Worm (Caenorhabditis elegans) whole organism, L1 larva: Measurements from ENCODE around the gene F10E9.3.
A peak's percentile ranks its signal among the peaks of the same experiment; 100 is the strongest.

Source experiments
- C04F5.9 ChIP-seq: sonication (generic microtip); optimal IDR thresholded peaks from 2 replicates; lab custom pipeline; 2016; ENCODE audit warnings: missing genetic modification characterization, missing compliant biosample characterization
- F16B12.6 ChIP-seq: fragments of 150-350 bp; optimal IDR thresholded peaks from 2 replicates; lab custom pipeline; 2014; ENCODE audit warnings: missing biosample characterization, missing genetic modification characterization
- Y116A8C.19 ChIP-seq: sonication (generic microtip); optimal IDR thresholded peaks from 2 replicates; lab custom pipeline; 2016; ENCODE audit warnings: missing compliant biosample characterization, missing genetic modification characterization, borderline replicate concordance
- ama-1 ChIP-seq: fragments of 150-350 bp; optimal IDR thresholded peaks from 2 replicates; lab custom pipeline; 2014
- blmp-1 ChIP-seq: fragments of 150-350 bp; optimal IDR thresholded peaks from 2 replicates; lab custom pipeline; 2014; ENCODE audit warnings: missing biosample characterization, missing genetic modification characterization
- ceh-8 ChIP-seq: fragments of 200-800 bp; sonication (Bioruptor generic); optimal IDR thresholded peaks from 2 replicates; lab custom pipeline; 2018; ENCODE audit warnings: mild to moderate bottlenecking, missing genetic modification characterization, moderate library complexity, missing compliant biosample characterization
- ceh-82 ChIP-seq, 3 experiments: fragments of 150-350 bp in 1 of 3; sonication (generic microtip) in 2 of 3; optimal IDR thresholded peaks; 2 replicates each; lab custom pipeline; 2014 to 2017; ENCODE audit warnings: missing biosample characterization in 3 of 3, missing genetic modification characterization in 3 of 3
- ceh-88 ChIP-seq: fragments of 200-800 bp; sonication (Bioruptor generic); IDR thresholded peaks from 2 replicates; pipeline ENCODE4 v1.3.6; 2022; ENCODE audit warnings: missing genetic modification characterization, missing compliant biosample characterization
- ceh-90 ChIP-seq: sonication (generic microtip); optimal IDR thresholded peaks from 2 replicates; lab custom pipeline; 2016; ENCODE audit warnings: missing genetic modification characterization, missing compliant biosample characterization
- dpl-1 ChIP-seq, 3 experiments: fragments of 150-350 bp in 2 of 3; sonication (generic microtip) in 1 of 3; optimal IDR thresholded peaks; 2 replicates each; lab custom pipeline; 2014 to 2017; ENCODE audit warnings: missing biosample characterization in 3 of 3, missing genetic modification characterization in 3 of 3, missing genetic modification reagents in 3 of 3
- dsc-1 ChIP-seq: sonication (generic microtip); optimal IDR thresholded peaks from 2 replicates; lab custom pipeline; 2016; ENCODE audit warnings: mild to moderate bottlenecking, missing genetic modification characterization, missing compliant biosample characterization
- efl-1 ChIP-seq, 4 experiments: fragments of 150-350 bp; optimal IDR thresholded peaks in 3 of 4; peaks in 1 of 4; 1 replicate in 1 of 4; 2 replicates in 3 of 4; lab custom pipeline; 2014; ENCODE audit warnings: missing biosample characterization in 2 of 4, missing genetic modification characterization in 2 of 4, missing genetic modification reagents in 2 of 4
- egl-27 ChIP-seq, 2 experiments: fragments of 150-350 bp in 1 of 2; sonication (generic microtip); optimal IDR thresholded peaks; 3 replicates each; lab custom pipeline; 2017 to 2018; ENCODE audit warnings: missing biosample characterization in 2 of 2, missing genetic modification characterization in 2 of 2, missing genetic modification reagents in 2 of 2
- elt-2 ChIP-seq: sonication (generic microtip); optimal IDR thresholded peaks from 2 replicates; lab custom pipeline; 2016; ENCODE audit warnings: missing genetic modification characterization, mild to moderate bottlenecking, inconsistent platforms, missing compliant biosample characterization, missing genetic modification reagents
- elt-3 ChIP-seq, 6 experiments: fragments of 150-350 bp in 1 of 6; sonication (generic microtip); optimal IDR thresholded peaks; 2 replicates each; lab custom pipeline; 2017 to 2018; ENCODE audit warnings: missing biosample characterization in 6 of 6, missing genetic modification characterization in 6 of 6, inconsistent platforms in 1 of 6
- fkh-4 ChIP-seq: sonication (generic microtip); optimal IDR thresholded peaks from 2 replicates; lab custom pipeline; 2016; ENCODE audit warnings: missing compliant biosample characterization, missing genetic modification characterization, borderline replicate concordance
- fos-1 ChIP-seq: fragments of 150-350 bp; optimal IDR thresholded peaks from 2 replicates; lab custom pipeline; 2014; ENCODE audit warnings: missing biosample characterization, missing genetic modification characterization
- irx-1 ChIP-seq: sonication (generic microtip); optimal IDR thresholded peaks from 2 replicates; lab custom pipeline; 2016; ENCODE audit warnings: missing genetic modification characterization, missing compliant biosample characterization
- isw-1 ChIP-seq: fragments of 200-800 bp; sonication (Bioruptor generic); IDR thresholded peaks from 2 replicates; pipeline ENCODE4 v1.3.6; 2022; ENCODE audit warnings: missing genetic modification characterization, missing compliant biosample characterization
- lin-14 ChIP-seq: fragments of 200-800 bp; sonication (Bioruptor generic); optimal IDR thresholded peaks from 2 replicates; lab custom pipeline; 2018; ENCODE audit warnings: mild to moderate bottlenecking, missing genetic modification characterization, moderate library complexity, missing compliant biosample characterization
- lin-39 ChIP-seq: fragments of 150-350 bp; optimal IDR thresholded peaks from 2 replicates; lab custom pipeline; 2014; ENCODE audit warnings: missing biosample characterization, missing genetic modification reagents, missing genetic modification characterization
- lsy-2 ChIP-seq, 2 experiments: fragments of 150-350 bp; optimal IDR thresholded peaks; 2 replicates each; lab custom pipeline; 2014; ENCODE audit warnings: missing biosample characterization in 2 of 2, missing genetic modification characterization in 2 of 2
- mab-9 ChIP-seq: fragments of 200-800 bp; sonication (Bioruptor generic); IDR thresholded peaks from 2 replicates; pipeline ENCODE4 v1.3.6; 2022; ENCODE audit warnings: missing genetic modification reagents, missing genetic modification characterization, missing compliant biosample characterization
- nhr-47 ChIP-seq: sonication (generic microtip); optimal IDR thresholded peaks from 2 replicates; lab custom pipeline; 2016; ENCODE audit warnings: mild to moderate bottlenecking, missing genetic modification characterization, moderate library complexity, missing compliant biosample characterization
- nhr-84 ChIP-seq: sonication (generic microtip); optimal IDR thresholded peaks from 2 replicates; lab custom pipeline; 2017; ENCODE audit warnings: missing biosample characterization, missing genetic modification characterization
- pag-3 ChIP-seq: sonication (generic microtip); optimal IDR thresholded peaks from 2 replicates; lab custom pipeline; 2017; ENCODE audit warnings: missing genetic modification characterization, mild to moderate bottlenecking, missing compliant biosample characterization, antibody characterized with exemption, borderline replicate concordance; ENCODE audit not compliant: insufficient read depth
- sox-4 ChIP-seq: sonication (generic microtip); optimal IDR thresholded peaks from 2 replicates; lab custom pipeline; 2016; ENCODE audit warnings: missing genetic modification characterization, missing compliant biosample characterization
- tlp-1 ChIP-seq: fragments of 150-350 bp; optimal IDR thresholded peaks from 2 replicates; lab custom pipeline; 2014; ENCODE audit warnings: missing biosample characterization, missing genetic modification characterization

F10E9.3 gene

DNA sequence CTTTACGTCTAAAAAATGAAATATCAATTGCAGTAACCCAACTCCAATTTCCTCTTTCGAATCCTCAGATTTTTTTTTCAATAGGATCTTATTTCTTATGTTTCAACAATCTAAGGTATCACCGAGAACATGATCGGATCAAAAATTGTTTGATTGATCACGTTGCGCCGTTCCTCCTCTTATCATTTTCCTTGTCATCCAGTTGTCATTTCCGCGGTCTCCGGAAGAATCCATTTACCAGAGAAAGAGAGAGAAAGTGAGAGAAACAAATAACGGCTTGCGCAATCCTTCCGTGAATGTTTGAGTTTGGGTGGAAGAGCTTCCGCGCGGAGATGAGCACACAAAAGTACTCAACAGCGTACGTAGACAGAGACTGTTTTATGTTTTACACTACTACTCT lies 17.5 kb upstream of the F10E9.3 start:
- no peak for TF ChIP-seq elt-3 (tag; optimal IDR thresholded peaks at IDR 0.05; lab: Kevin White, UChicago)
- TF ChIP-seq blmp-1 = peak; percentile 84

DNA sequence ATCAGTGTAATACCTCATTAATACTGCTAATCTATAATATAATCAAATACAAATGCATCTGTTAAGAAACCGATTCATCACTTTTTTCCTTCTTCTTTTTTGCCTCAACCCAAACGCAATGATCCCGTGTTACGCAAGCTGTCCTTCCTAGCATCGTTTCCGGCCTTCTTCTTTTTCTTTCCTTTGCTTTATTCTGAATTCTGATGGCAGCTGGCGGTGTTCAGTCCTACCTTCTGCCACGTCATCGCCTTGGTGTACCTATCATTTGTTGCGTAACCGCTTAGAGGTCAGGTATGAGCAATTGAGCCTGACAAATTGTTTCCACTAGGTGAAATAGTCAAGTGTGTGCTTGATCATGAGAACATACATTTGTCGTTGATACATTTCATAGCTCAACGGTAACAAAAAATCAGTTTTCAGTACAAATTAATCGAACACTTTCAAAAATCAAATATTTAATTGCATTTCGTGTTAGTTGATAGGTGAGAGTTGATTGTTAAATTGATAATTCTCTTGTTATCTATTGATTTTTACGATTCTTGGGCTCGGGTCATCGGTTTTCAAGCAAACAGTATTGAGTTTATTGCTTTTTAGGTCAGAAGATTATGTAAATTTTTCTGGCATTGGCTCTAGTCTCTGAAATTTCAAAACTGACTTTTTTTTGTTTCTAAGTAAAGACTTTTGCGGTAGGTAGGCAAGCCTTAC lies 12.4 kb upstream of the F10E9.3 start:
- no peak for TF ChIP-seq fkh-4 (tag; lab: Kevin White, UChicago)
- peak; percentile 8 for TF ChIP-seq elt-2 (tag; lab: Kevin White, UChicago)

DNA sequence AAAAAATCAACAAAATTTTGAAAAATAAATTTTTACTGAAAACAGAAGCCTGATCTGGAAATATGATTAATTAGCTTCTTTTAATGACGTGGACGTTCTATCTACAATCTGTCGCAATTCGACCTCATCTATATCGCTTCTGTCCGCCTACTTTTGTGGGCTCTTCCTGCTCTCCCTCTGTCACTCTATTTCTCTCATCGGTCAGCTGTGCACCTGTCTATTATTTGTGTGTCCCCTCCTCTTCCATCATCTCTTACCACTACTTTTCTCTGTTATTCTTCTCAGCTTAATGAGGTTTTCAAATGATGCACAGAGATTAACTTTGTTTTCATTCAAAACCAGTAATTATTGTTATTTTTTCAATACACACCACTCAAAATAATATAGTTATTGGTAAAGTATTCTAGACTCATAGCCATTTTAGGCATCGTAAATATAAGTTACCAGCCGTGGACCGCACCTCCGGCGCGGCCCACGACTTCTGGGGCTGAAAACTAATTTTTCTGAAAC lies 11.7 kb upstream of the F10E9.3 start:
- TF ChIP-seq dsc-1 (tag; lab: Kevin White, UChicago) (peak; percentile 36), fos-1 (tag; lab: Kevin White, UChicago) (no peak)
- TF ChIP-seq, all 84 proteins: peak for 1

DNA sequence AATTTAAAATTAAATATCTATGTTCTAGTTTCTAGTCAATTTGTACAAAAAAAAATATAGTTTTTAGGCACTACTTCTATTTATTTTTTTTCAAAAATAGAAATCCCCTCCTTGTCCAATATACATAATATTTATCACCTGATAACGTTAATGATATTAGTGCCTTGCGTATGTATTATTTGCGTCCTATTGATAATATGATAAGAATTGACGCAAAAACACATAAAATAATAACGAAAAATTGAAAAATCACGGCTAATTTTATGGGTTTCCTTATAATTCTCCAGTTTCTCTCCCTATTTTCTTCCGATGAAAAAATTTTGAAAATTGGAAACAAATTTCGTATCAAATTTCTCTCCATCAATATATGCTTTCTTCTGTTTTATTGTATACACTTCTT lies 11.1 kb upstream of the F10E9.3 start:
- TF ChIP-seq efl-1 (optimal IDR thresholded peaks at IDR 0.05; lab: Kevin White, UChicago) (no peak), efl-1 (GFP tag; optimal IDR thresholded peaks at IDR 0.05 in 1 of 2; lab: Kevin White, UChicago) (peak in 1 of 2 experiments; percentile 72), isw-1 (GFP tag; lab: Robert Waterston, UW) (no peak), elt-2 (tag; lab: Kevin White, UChicago) (peak; percentile 68), fkh-4 (tag; lab: Kevin White, UChicago) (no peak), lin-14 (peak; percentile 8)
- TF ChIP-seq, all 84 proteins: peak for 3

DNA sequence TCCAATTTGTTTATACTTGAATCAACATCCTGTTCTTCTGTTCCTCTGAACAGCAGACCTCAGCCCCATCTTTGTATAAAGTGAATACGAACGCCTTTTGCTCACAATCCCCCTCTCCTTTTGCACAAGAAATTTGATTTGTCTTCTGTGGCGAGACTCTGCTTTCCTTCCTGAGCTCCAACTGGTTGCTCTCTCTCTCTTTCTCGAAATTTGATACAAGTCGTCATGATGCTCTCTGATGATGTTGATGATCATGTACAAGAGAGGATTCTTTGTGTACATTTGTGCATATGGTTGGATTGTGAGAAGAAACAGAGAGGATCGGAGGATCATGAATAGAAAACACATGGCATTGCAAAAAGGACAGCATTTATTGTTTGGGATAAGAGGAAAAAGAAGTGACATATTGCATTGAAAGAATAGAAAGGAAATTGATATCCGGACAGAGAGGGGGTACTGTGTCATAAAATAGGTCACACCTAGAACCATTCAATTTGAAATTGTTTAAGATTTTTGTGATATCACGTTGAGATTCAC lies 9.9 kb upstream of the F10E9.3 start:
- TF ChIP-seq lsy-2 (tag; optimal IDR thresholded peaks at IDR 0.05; lab: Kevin White, UChicago) (no peak), dsc-1 (tag; lab: Kevin White, UChicago) (peak; percentile 63), C04F5.9 (no peak), ceh-88 (no peak), egl-27 (tag; optimal IDR thresholded peaks at IDR 0.05; lab: Kevin White, UChicago) (no peak)

DNA sequence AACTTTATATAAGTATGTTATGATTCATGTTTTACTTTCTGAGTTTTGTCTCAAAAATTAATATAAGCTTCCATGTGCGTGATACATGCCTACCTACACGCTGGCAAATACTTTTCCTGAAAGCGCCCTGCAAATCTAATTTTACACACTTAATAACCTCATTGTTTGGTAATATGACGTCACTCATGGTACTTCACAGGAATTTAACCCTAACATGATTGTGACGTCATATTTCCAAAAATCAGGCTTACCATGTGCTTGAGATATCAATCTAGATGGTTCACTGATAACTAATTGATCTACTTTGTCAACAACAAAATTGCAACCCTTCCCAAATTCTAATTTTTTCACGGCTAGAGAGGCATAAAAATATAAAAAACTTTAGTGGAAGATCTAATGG lies 7.4 kb upstream of the F10E9.3 start:
- TF ChIP-seq tlp-1 (tag; lab: Kevin White, UChicago) = no peak
- no peak for TF ChIP-seq dpl-1 (GFP tag; optimal IDR thresholded peaks at IDR 0.05; lab: Kevin White, UChicago)
- no peak for TF ChIP-seq nhr-84 (tag; lab: Kevin White, UChicago)
- no peak for TF ChIP-seq pag-3 (tag; lab: Kevin White, UChicago)

DNA sequence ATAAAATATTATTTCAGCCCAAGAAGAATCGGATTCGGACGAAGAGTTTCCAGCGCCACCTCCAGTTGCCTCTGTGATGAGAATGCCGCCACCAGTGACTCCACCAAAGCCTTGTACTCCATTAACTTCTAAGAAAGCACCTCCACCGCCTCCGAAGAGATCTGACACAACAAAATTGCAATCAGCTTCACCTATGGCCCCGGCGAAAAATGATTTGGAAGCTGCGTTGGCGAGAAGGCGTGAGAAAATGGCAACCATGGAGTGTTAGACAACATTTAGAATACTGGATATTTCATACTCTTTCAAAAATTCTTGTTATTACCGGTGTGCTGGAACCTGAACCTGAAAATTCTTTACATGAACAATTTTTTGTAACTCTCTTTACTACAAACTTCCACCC lies 5.5 kb upstream of the F10E9.3 start:
- no peak for TF ChIP-seq nhr-47 (tag; lab: Kevin White, UChicago)
- TF ChIP-seq ceh-8 = no peak
- no peak for TF ChIP-seq ceh-82 (tag; optimal IDR thresholded peaks at IDR 0.05; lab: Kevin White, UChicago)
- TF ChIP-seq mab-9 (GFP tag; lab: Robert Waterston, UW) = no peak
- no peak for TF ChIP-seq ceh-90 (tag; lab: Kevin White, UChicago)
- TF ChIP-seq nhr-84 (tag; lab: Kevin White, UChicago) = no peak
- no peak for TF ChIP-seq irx-1
- no peak for TF ChIP-seq Y116A8C.19 (tag; lab: Kevin White, UChicago)
- TF ChIP-seq sox-4 (tag; lab: Kevin White, UChicago) = no peak
- no peak for TF ChIP-seq lin-39
- TF ChIP-seq ama-1 (lab: Kevin White, UChicago) = no peak
- TF ChIP-seq F16B12.6 = no peak
